Fruit fly (Drosophila melanogaster) whole organism, embryonic: Measurements from ENCODE around the gene CG11912.

Experiments
- ATbp ChIP-seq: fragments of 200-800 bp; sonication (Bioruptor generic); optimal IDR thresholded peaks from 2 replicates; lab custom pipeline; 2017; ENCODE audit warnings: missing biosample characterization, mild to moderate bottlenecking, missing genetic modification characterization, missing genetic modification reagents
- BEAF-32 ChIP-seq: fragments of 200-800 bp; sonication (Bioruptor generic); optimal IDR thresholded peaks from 3 replicates; lab custom pipeline; 2017; ENCODE audit warnings: missing biosample characterization, missing genetic modification characterization, mild to moderate bottlenecking, moderate library complexity, missing genetic modification reagents
- CG10979 ChIP-seq: fragments of 200-800 bp; sonication (Bioruptor generic); optimal IDR thresholded peaks from 2 replicates; lab custom pipeline; 2018; ENCODE audit warnings: missing biosample characterization, mild to moderate bottlenecking, missing genetic modification characterization, moderate library complexity
- CG11247 ChIP-seq: fragments of 200-800 bp; sonication (Bioruptor generic); IDR thresholded peaks from 2 replicates; pipeline ENCODE4 v1.3.6; 2022; ENCODE audit warnings: missing biosample characterization, missing genetic modification characterization
- CG12219 ChIP-seq: fragments of 200-800 bp; sonication (Bioruptor generic); optimal IDR thresholded peaks from 3 replicates; lab custom pipeline; 2018; ENCODE audit warnings: missing biosample characterization, mild to moderate bottlenecking, missing genetic modification characterization
- CG14710 ChIP-seq: fragments of 200-800 bp; sonication (Bioruptor generic); optimal IDR thresholded peaks from 3 replicates; lab custom pipeline; 2019; ENCODE audit warnings: missing biosample characterization, mild to moderate bottlenecking, missing genetic modification characterization, moderate library complexity
- CG15601 ChIP-seq: fragments of 200-800 bp; sonication (Bioruptor generic); optimal IDR thresholded peaks from 3 replicates; lab custom pipeline; 2019; ENCODE audit warnings: missing biosample characterization, mild to moderate bottlenecking, missing genetic modification characterization, moderate library complexity
- CG16815 ChIP-seq: fragments of 200-800 bp; sonication (Bioruptor generic); optimal IDR thresholded peaks from 3 replicates; lab custom pipeline; 2017; ENCODE audit warnings: missing biosample characterization, mild to moderate bottlenecking, missing genetic modification characterization
- CG17385 ChIP-seq: fragments of 200-800 bp; sonication (Bioruptor generic); optimal IDR thresholded peaks from 3 replicates; lab custom pipeline; 2018; ENCODE audit warnings: missing biosample characterization, mild to moderate bottlenecking, missing genetic modification characterization
- CG17802 ChIP-seq: fragments of 200-800 bp; sonication (Bioruptor generic); optimal IDR thresholded peaks from 2 replicates; lab custom pipeline; 2018; ENCODE audit warnings: missing biosample characterization, mild to moderate bottlenecking, missing genetic modification characterization, moderate library complexity
- CG17829 ChIP-seq: fragments of 200-800 bp; optimal IDR thresholded peaks from 2 replicates; lab custom pipeline; 2019; ENCODE audit warnings: missing biosample characterization, mild to moderate bottlenecking, missing genetic modification characterization, moderate library complexity
- CG2120 ChIP-seq: fragments of 200-800 bp; sonication (Bioruptor generic); optimal IDR thresholded peaks from 3 replicates; lab custom pipeline; 2016; ENCODE audit warnings: missing biosample characterization, missing genetic modification characterization
- CG30020 ChIP-seq: fragments of 200-800 bp; optimal IDR thresholded peaks from 2 replicates; lab custom pipeline; 2019; ENCODE audit warnings: missing biosample characterization, mild to moderate bottlenecking, missing genetic modification characterization, moderate library complexity
- CG31441 ChIP-seq: fragments of 200-800 bp; sonication (Bioruptor generic); IDR thresholded peaks from 2 replicates; pipeline ENCODE4 v1.3.6; 2022; ENCODE audit warnings: missing biosample characterization, missing genetic modification characterization
- CG33213 ChIP-seq: fragments of 200-800 bp; sonication (Bioruptor generic); optimal IDR thresholded peaks from 3 replicates; lab custom pipeline; 2016; ENCODE audit warnings: missing biosample characterization, missing genetic modification characterization
- CG3726 ChIP-seq: fragments of 200-800 bp; sonication (Bioruptor generic); IDR thresholded peaks from 3 replicates; pipeline ENCODE4, ENCODE4 v1.3.6; 2022; ENCODE audit warnings: missing biosample characterization, missing genetic modification characterization
- CG3838 ChIP-seq: fragments of 200-800 bp; sonication (Bioruptor generic); optimal IDR thresholded peaks from 3 replicates; lab custom pipeline; 2016; ENCODE audit warnings: missing biosample characterization, missing genetic modification characterization
- CG5180 ChIP-seq: fragments of 200-800 bp; sonication (Bioruptor generic); optimal IDR thresholded peaks from 3 replicates; lab custom pipeline; 2017; ENCODE audit warnings: missing biosample characterization, missing genetic modification characterization, mild to moderate bottlenecking, moderate library complexity, missing genetic modification reagents
- CG8290 ChIP-seq, 3 experiments: fragments of 200-800 bp; sonication (Bioruptor generic); optimal IDR thresholded peaks; 2 replicates each; lab custom pipeline; 2016 to 2019; ENCODE audit warnings: missing biosample characterization in 3 of 3, missing genetic modification characterization in 3 of 3, mild to moderate bottlenecking in 2 of 3, moderate library complexity in 1 of 3
- CG8478 ChIP-seq: fragments of >200 bp; optimal IDR thresholded peaks from 2 replicates; lab custom pipeline; 2018
- CG8765 ChIP-seq: fragments of 200-800 bp; sonication (Bioruptor generic); IDR thresholded peaks from 2 replicates; pipeline ENCODE4 v1.3.6; 2022; ENCODE audit warnings: missing biosample characterization, missing genetic modification characterization
- CoRest ChIP-seq: fragments of 200-800 bp; sonication (Bioruptor generic); optimal IDR thresholded peaks from 3 replicates; lab custom pipeline; 2018; ENCODE audit warnings: missing biosample characterization, mild to moderate bottlenecking, missing genetic modification characterization, moderate library complexity
- D19B ChIP-seq: fragments of 200-800 bp; sonication (Bioruptor generic); optimal IDR thresholded peaks from 2 replicates; lab custom pipeline; 2017; ENCODE audit warnings: missing biosample characterization, mild to moderate bottlenecking, missing genetic modification characterization
- Deaf1 ChIP-seq: fragments of 200-800 bp; optimal IDR thresholded peaks from 3 replicates; lab custom pipeline; 2019; ENCODE audit warnings: missing biosample characterization, mild to moderate bottlenecking, missing genetic modification characterization, moderate library complexity
- Dll ChIP-seq: fragments of 200-800 bp; sonication (Bioruptor generic); IDR thresholded peaks from 4 replicates; pipeline ENCODE4 v1.3.6; 2022; ENCODE audit warnings: missing biosample characterization, missing genetic modification characterization; ENCODE audit not compliant: partially characterized antibody
- E2f1 ChIP-seq: fragments of 200-800 bp; sonication (Bioruptor generic); IDR thresholded peaks from 2 replicates; pipeline ENCODE4 v1.3.6; 2022; ENCODE audit warnings: missing biosample characterization, missing genetic modification characterization
- Gsc ChIP-seq: fragments of 200-800 bp; sonication (Bioruptor generic); IDR thresholded peaks from 2 replicates; pipeline ENCODE4 v1.3.6; 2022; ENCODE audit warnings: missing biosample characterization, missing genetic modification characterization
- HmgZ ChIP-seq: fragments of 200-800 bp; sonication (Bioruptor generic); optimal IDR thresholded peaks from 2 replicates; lab custom pipeline; 2018; ENCODE audit warnings: missing biosample characterization, mild to moderate bottlenecking, missing genetic modification characterization
- Jarid2 ChIP-seq: fragments of 200-800 bp; sonication (Bioruptor generic); optimal IDR thresholded peaks from 3 replicates; lab custom pipeline; 2017; ENCODE audit warnings: mild to moderate bottlenecking, missing biosample characterization, missing genetic modification reagents, missing genetic modification characterization
- Poxn ChIP-seq: fragments of 200-800 bp; sonication (Bioruptor generic); IDR thresholded peaks from 2 replicates; pipeline ENCODE4 v1.3.6; 2022; ENCODE audit warnings: missing biosample characterization, missing genetic modification characterization
- Rx ChIP-seq: fragments of 200-800 bp; sonication (Bioruptor generic); IDR thresholded peaks from 2 replicates; pipeline ENCODE4 v1.3.6; 2022; ENCODE audit warnings: missing biosample characterization, missing genetic modification characterization
- Trl ChIP-seq, 3 experiments: fragments of >200 bp in 2 of 3; fragments of 200-800 bp in 1 of 3; sonication (Bioruptor generic) in 1 of 3; optimal IDR thresholded peaks; 2 replicates in 1 of 3; 3 replicates in 2 of 3; lab custom pipeline; 2016 to 2017; ENCODE audit warnings: missing biosample characterization in 1 of 3, missing genetic modification characterization in 1 of 3
- ap ChIP-seq: fragments of 200-800 bp; sonication (Bioruptor generic); IDR thresholded peaks from 2 replicates; pipeline ENCODE4 v1.3.6; 2022; ENCODE audit warnings: missing biosample characterization, missing genetic modification characterization
- az2 ChIP-seq: fragments of 200-800 bp; sonication (Bioruptor generic); optimal IDR thresholded peaks from 3 replicates; lab custom pipeline; 2016; ENCODE audit warnings: missing biosample characterization, missing genetic modification characterization
- cad ChIP-seq: fragments of >200 bp; optimal IDR thresholded peaks from 2 replicates; lab custom pipeline; 2017; ENCODE audit warnings: missing biosample characterization, missing genetic modification characterization
- chinmo ChIP-seq: fragments of 200-800 bp; sonication (Bioruptor generic); IDR thresholded peaks from 4 replicates; pipeline ENCODE4 v1.3.6; 2022; ENCODE audit warnings: missing biosample characterization, missing genetic modification characterization; ENCODE audit not compliant: partially characterized antibody
- fu2 ChIP-seq: fragments of 200-800 bp; sonication (Bioruptor generic); optimal IDR thresholded peaks from 2 replicates; lab custom pipeline; 2016; ENCODE audit warnings: missing biosample characterization, missing genetic modification characterization
- gce ChIP-seq: fragments of 200-800 bp; sonication (Bioruptor generic); IDR thresholded peaks from 3 replicates; pipeline ENCODE4 v1.3.6; 2022; ENCODE audit warnings: missing biosample characterization, missing genetic modification characterization
- h ChIP-seq: fragments of >200 bp; optimal IDR thresholded peaks from 2 replicates; lab custom pipeline; 2017
- hbn ChIP-seq: fragments of 200-800 bp; sonication (Bioruptor generic); IDR thresholded peaks from 2 replicates; pipeline ENCODE4 v1.3.6; 2022; ENCODE audit warnings: missing biosample characterization, missing genetic modification characterization; ENCODE audit not compliant: partially characterized antibody
- hkb ChIP-seq, 2 experiments: fragments of 200-800 bp in 1 of 2; fragments of >200 bp in 1 of 2; sonication (Bioruptor generic) in 1 of 2; IDR thresholded peaks in 1 of 2; optimal IDR thresholded peaks in 1 of 2; 2 replicates each; pipeline versions ENCODE4 v1.3.6 to Lab custom; 2017 to 2022; ENCODE audit warnings: missing biosample characterization in 1 of 2, missing genetic modification characterization in 1 of 2
- lola ChIP-seq, 3 experiments: fragments of >200 bp in 2 of 3; fragments of 200-800 bp in 1 of 3; sonication (Bioruptor generic) in 1 of 3; optimal IDR thresholded peaks; 2 replicates each; lab custom pipeline; 2017 to 2019; ENCODE audit warnings: missing biosample characterization in 3 of 3, missing genetic modification characterization in 3 of 3, mild to moderate bottlenecking in 1 of 3, moderate library complexity in 1 of 3
- luna ChIP-seq: fragments of 200-800 bp; sonication (Bioruptor generic); optimal IDR thresholded peaks from 2 replicates; lab custom pipeline; 2016; ENCODE audit warnings: missing biosample characterization, missing genetic modification characterization
- nom ChIP-seq: fragments of 200-800 bp; sonication (Bioruptor generic); optimal IDR thresholded peaks from 2 replicates; lab custom pipeline; 2017; ENCODE audit warnings: missing biosample characterization, missing genetic modification characterization, mild to moderate bottlenecking, moderate library complexity, missing genetic modification reagents
- pan ChIP-seq, 4 experiments: fragments of >200 bp in 3 of 4; fragments of 200-800 bp in 1 of 4; sonication (Bioruptor generic) in 1 of 4; optimal IDR thresholded peaks in 3 of 4; IDR thresholded peaks in 1 of 4; 2 replicates each; pipeline versions ENCODE4 v1.3.6 to Lab custom; 2017 to 2022; ENCODE audit warnings: missing biosample characterization in 2 of 4, missing genetic modification characterization in 2 of 4, mixed read lengths in 1 of 4
- pita ChIP-seq: fragments of 200-800 bp; sonication (Bioruptor generic); optimal IDR thresholded peaks from 2 replicates; lab custom pipeline; 2017; ENCODE audit warnings: missing biosample characterization, mild to moderate bottlenecking, missing genetic modification characterization
- sug ChIP-seq: fragments of 200-800 bp; optimal IDR thresholded peaks from 2 replicates; lab custom pipeline; 2019; ENCODE audit warnings: missing biosample characterization, mild to moderate bottlenecking, missing genetic modification characterization, moderate library complexity
- trh ChIP-seq: fragments of 200-800 bp; sonication (Bioruptor generic); optimal IDR thresholded peaks from 2 replicates; lab custom pipeline; 2016; ENCODE audit warnings: missing biosample characterization, missing genetic modification characterization
- wdn ChIP-seq: fragments of 200-800 bp; sonication (Bioruptor generic); IDR thresholded peaks from 2 replicates; pipeline ENCODE4 v1.3.6; 2022; ENCODE audit warnings: missing biosample characterization, missing genetic modification characterization

The CG11912 gene

dm6 chr2L:286421-286820, 32.6 kb downstream of the CG11912 start (continued):
- no peak for TF ChIP-seq cad
- peak; percentile 63; the same call in 1 of the 2 replicates for TF ChIP-seq Rx
- peak; percentile 49 for TF ChIP-seq D19B (GFP tag; lab: Kevin White, UChicago)
- TF ChIP-seq CG12219, result peak; percentile 65
- peak; percentile 91 for TF ChIP-seq nom (GFP tag; lab: Kevin White, UChicago)
- no peak for TF ChIP-seq h (lab: Kevin White, UChicago)
- no peak for TF ChIP-seq Gsc (GFP tag; lab: Robert Waterston, UW)
- TF ChIP-seq CG2120, result peak; percentile 90
- TF ChIP-seq trh (GFP tag; lab: Kevin White, UChicago), result peak; percentile 10
- peak; percentile 62 for TF ChIP-seq az2 (GFP tag; lab: Kevin White, UChicago)
- no peak for TF ChIP-seq CG5180 (GFP tag; lab: Kevin White, UChicago)
- TF ChIP-seq hkb (optimal IDR thresholded peaks at IDR 0.05; lab: Kevin White, UChicago), result no peak
- TF ChIP-seq hkb (GFP tag; IDR thresholded peaks at IDR 0.05; lab: Robert Waterston, UW), result peak; percentile 75
- TF ChIP-seq CG31441, result no peak; the same call in 1 of the 2 replicates
- no peak for TF ChIP-seq CG30020 (tag; lab: Kevin White, UChicago)
- peak; percentile 46 for TF ChIP-seq ap (GFP tag; lab: Robert Waterston, UW)
- TF ChIP-seq lola (GFP tag; optimal IDR thresholded peaks at IDR 0.05; lab: Kevin White, UChicago), result no peak
- TF ChIP-seq Deaf1 (tag; lab: Kevin White, UChicago), result peak; percentile 49
- no peak for TF ChIP-seq luna
- no peak for TF ChIP-seq pita (GFP tag; lab: Kevin White, UChicago)
- no peak for TF ChIP-seq CG3838
- TF ChIP-seq Poxn (GFP tag; lab: Robert Waterston, UW), result peak; percentile 4; the same call in 1 of the 2 replicates
- peak; percentile 69 for TF ChIP-seq E2f1
- TF ChIP-seq chinmo (GFP tag; lab: Robert Waterston, UW), result no peak; the same call in 3 of the 4 replicates
- TF ChIP-seq CG14710, result no peak
- TF ChIP-seq CG15601 (tag; lab: Kevin White, UChicago), result no peak
- peak; percentile 70 for TF ChIP-seq CG17385 (GFP tag; lab: Kevin White, UChicago)
- TF ChIP-seq pan (optimal IDR thresholded peaks at IDR 0.05; lab: Kevin White, UChicago), result no peak
- TF ChIP-seq pan (GFP tag; optimal IDR thresholded peaks at IDR 0.05 in 1 of 2, IDR thresholded peaks at IDR 0.05 in 1 of 2), result peak in 1 of 2 experiments; percentile 80
- TF ChIP-seq CoRest, result peak; percentile 31
- peak; percentile 11; the same call in 1 of the 3 replicates for TF ChIP-seq gce (GFP tag; lab: Robert Waterston, UW)
- no peak for TF ChIP-seq CG8290 (GFP tag; optimal IDR thresholded peaks at IDR 0.05; lab: Kevin White, UChicago)
- TF ChIP-seq CG8290 (tag; optimal IDR thresholded peaks at IDR 0.05; lab: Kevin White, UChicago), result peak in 1 of 2 experiments; percentile 97
- TF ChIP-seq HmgZ (tag; lab: Kevin White, UChicago), result peak; percentile 91
- peak; percentile 41 for TF ChIP-seq Jarid2 (GFP tag; lab: Kevin White, UChicago)
- no peak for TF ChIP-seq Trl (optimal IDR thresholded peaks at IDR 0.05; lab: Kevin White, UChicago)
- TF ChIP-seq Trl (GFP tag; optimal IDR thresholded peaks at IDR 0.05; lab: Kevin White, UChicago), result peak; percentile 72
- no peak for TF ChIP-seq CG8478 (lab: Kevin White, UChicago)
- no peak for TF ChIP-seq hbn (GFP tag; lab: Robert Waterston, UW)
- no peak for TF ChIP-seq Dll (GFP tag; lab: Robert Waterston, UW)
- TF ChIP-seq CG3726 (GFP tag; lab: Robert Waterston, UW), result no peak
- no peak for TF ChIP-seq CG16815 (GFP tag; lab: Kevin White, UChicago)
- TF ChIP-seq fu2 (GFP tag; lab: Kevin White, UChicago), result peak; percentile 57
- TF ChIP-seq sug (tag; lab: Kevin White, UChicago), result peak; percentile 68
- TF ChIP-seq CG11247, result peak; percentile 77
- no peak for TF ChIP-seq BEAF-32 (GFP tag; lab: Kevin White, UChicago)
- no peak for TF ChIP-seq CG17802
- TF ChIP-seq CG17829, result peak; percentile 47
- peak; percentile 56; the same call in 1 of the 2 replicates for TF ChIP-seq wdn
- peak; percentile 45 for TF ChIP-seq ATbp
- TF ChIP-seq CG8765 (GFP tag; lab: Robert Waterston, UW), result no peak
- TF ChIP-seq CG10979 (tag; lab: Kevin White, UChicago), result peak; percentile 7
- TF ChIP-seq CG33213 (GFP tag; lab: Kevin White, UChicago), result peak; percentile 44
